Worm (Caenorhabditis elegans): Measurements from ENCODE around the gene cpl-1.
A peak's percentile ranks its signal among the peaks of the same experiment; 100 is the strongest.

Gene cpl-1

ce11 chrV:16552929-16553328, 42.2 kb downstream of the cpl-1 start, which contains the start of gene Y32B12B.4:
Gene Y32B12B.4, plus strand, starts transcription at chrV:16553327.
- no peak for TF ChIP-seq madf-8 (GFP tag; conservative IDR thresholded peaks at IDR 0.05)
- TF ChIP-seq ceh-100 (GFP tag; IDR thresholded peaks at IDR 0.05): peak; percentile 90
- TF ChIP-seq lin-54 (GFP tag; optimal IDR thresholded peaks at IDR 0.05): no peak
- TF ChIP-seq egrh-3 (GFP tag; IDR thresholded peaks at IDR 0.05): 0 out of 2 replicates have a peak, but pooled peaks have one; percentile 5
- 0 out of 2 replicates have a peak, but pooled peaks have one; percentile 13 for TF ChIP-seq D2030.7 (GFP tag; IDR thresholded peaks at IDR 0.05)
- 0 out of 2 replicates have a peak, but pooled peaks have one; percentile 9 for TF ChIP-seq aptf-2 (GFP tag; conservative IDR thresholded peaks at IDR 0.05)
- TF ChIP-seq unc-130 (GFP tag; optimal IDR thresholded peaks at IDR 0.05): peak; percentile 34

ce11 chrV:16550680-16551079, 44.5 kb downstream of the cpl-1 start, which contains the start of gene srbc-65:
Gene srbc-65, plus strand, starts transcription at chrV:16550980.
- TF ChIP-seq nhr-179 (tag; optimal IDR thresholded peaks at IDR 0.05) (no peak), F37B4.10 (GFP tag; IDR thresholded peaks at IDR 0.05) (no peak), athp-1 (tag; optimal IDR thresholded peaks at IDR 0.05) (no peak), hlh-26 (GFP tag; conservative IDR thresholded peaks at IDR 0.05) (no peak), xnd-1 (tag; optimal IDR thresholded peaks at IDR 0.05) (no peak), lsl-1 (GFP tag; optimal IDR thresholded peaks at IDR 0.05) (no peak), lin-35 (GFP tag; optimal IDR thresholded peaks at IDR 0.05) (no peak), ztf-3 (GFP tag; optimal IDR thresholded peaks at IDR 0.05) (no peak), dpl-1 (GFP tag; optimal IDR thresholded peaks at IDR 0.05) (no peak), ztf-22 (GFP tag; optimal IDR thresholded peaks at IDR 0.05) (no peak), nfya-1 (tag; optimal IDR thresholded peaks at IDR 0.05; ENCODE audit: borderline replicate concordance, insufficient read depth) (no peak), lir-1 (GFP tag; conservative IDR thresholded peaks at IDR 0.05) (no peak)

ce11 chrV:16548013-16548655, 47.0 kb downstream of the cpl-1 start:
- TF ChIP-seq dox-1 (GFP tag; IDR thresholded peaks at IDR 0.05) (peak; percentile 74), pbrm-1 (GFP tag; IDR thresholded peaks at IDR 0.05) (0 out of 2 replicates have a peak, but pooled peaks have one; percentile 13), hsf-1 (GFP tag; IDR thresholded peaks at IDR 0.05) (peak; percentile 96), madf-6 (GFP tag; IDR thresholded peaks at IDR 0.05) (peak; percentile 30; the same call in 1 of the 2 replicates), egrh-3 (GFP tag; IDR thresholded peaks at IDR 0.05) (peak; percentile 13)

Data from whole organism, young adult.